Worm (Caenorhabditis elegans) whole organism, L1 larva: Measurements from ENCODE around the gene F09G2.1.

Source experiments
- C34B4.2 ChIP-seq: sonication (generic microtip); optimal IDR thresholded peaks from 2 replicates; lab custom pipeline; 2017; ENCODE audit warnings: mild to moderate bottlenecking, missing genetic modification characterization, missing compliant biosample characterization
- Y116A8C.19 ChIP-seq: sonication (generic microtip); optimal IDR thresholded peaks from 2 replicates; lab custom pipeline; 2016; ENCODE audit warnings: missing compliant biosample characterization, missing genetic modification characterization, borderline replicate concordance
- aha-1 ChIP-seq: fragments of 150-350 bp; optimal IDR thresholded peaks from 2 replicates; lab custom pipeline; 2014; ENCODE audit warnings: missing biosample characterization, missing genetic modification characterization
- alr-1 ChIP-seq: fragments of 200-800 bp; sonication (Bioruptor generic); optimal IDR thresholded peaks from 2 replicates; lab custom pipeline; 2018; ENCODE audit warnings: borderline replicate concordance, mild to moderate bottlenecking, missing genetic modification characterization, missing compliant biosample characterization
- ama-1 ChIP-seq: fragments of 150-350 bp; optimal IDR thresholded peaks from 2 replicates; lab custom pipeline; 2014
- blmp-1 ChIP-seq: fragments of 150-350 bp; optimal IDR thresholded peaks from 2 replicates; lab custom pipeline; 2014; ENCODE audit warnings: missing biosample characterization, missing genetic modification characterization
- ceh-8 ChIP-seq: fragments of 200-800 bp; sonication (Bioruptor generic); optimal IDR thresholded peaks from 2 replicates; lab custom pipeline; 2018; ENCODE audit warnings: mild to moderate bottlenecking, missing genetic modification characterization, moderate library complexity, missing compliant biosample characterization
- ceh-88 ChIP-seq: fragments of 200-800 bp; sonication (Bioruptor generic); IDR thresholded peaks from 2 replicates; pipeline ENCODE4 v1.3.6; 2022; ENCODE audit warnings: missing genetic modification characterization, missing compliant biosample characterization
- ces-1 ChIP-seq: fragments of 150-350 bp; optimal IDR thresholded peaks from 2 replicates; lab custom pipeline; 2014; ENCODE audit warnings: missing biosample characterization, missing genetic modification reagents, missing genetic modification characterization
- efl-3 ChIP-seq: fragments of 200-800 bp; sonication (Bioruptor generic); optimal IDR thresholded peaks from 2 replicates; lab custom pipeline; 2018; ENCODE audit warnings: mild to moderate bottlenecking, missing genetic modification characterization, missing compliant biosample characterization
- elt-2 ChIP-seq: sonication (generic microtip); optimal IDR thresholded peaks from 2 replicates; lab custom pipeline; 2016; ENCODE audit warnings: missing genetic modification characterization, mild to moderate bottlenecking, inconsistent platforms, missing compliant biosample characterization, missing genetic modification reagents
- elt-3 ChIP-seq, 6 experiments: fragments of 150-350 bp in 1 of 6; sonication (generic microtip); optimal IDR thresholded peaks; 2 replicates each; lab custom pipeline; 2017 to 2018; ENCODE audit warnings: missing biosample characterization in 6 of 6, missing genetic modification characterization in 6 of 6, inconsistent platforms in 1 of 6
- ets-5 ChIP-seq: fragments of 200-800 bp; sonication (Bioruptor generic); IDR thresholded peaks from 2 replicates; pipeline ENCODE4 v1.3.6; 2022; ENCODE audit warnings: missing genetic modification characterization, missing compliant biosample characterization
- fkh-10 ChIP-seq: sonication (generic microtip); optimal IDR thresholded peaks from 2 replicates; lab custom pipeline; 2017; ENCODE audit warnings: missing biosample characterization, missing genetic modification reagents, missing genetic modification characterization
- fkh-4 ChIP-seq: sonication (generic microtip); optimal IDR thresholded peaks from 2 replicates; lab custom pipeline; 2016; ENCODE audit warnings: missing compliant biosample characterization, missing genetic modification characterization, borderline replicate concordance
- fkh-8 ChIP-seq: sonication (generic microtip); optimal IDR thresholded peaks from 2 replicates; lab custom pipeline; 2016; ENCODE audit warnings: mild to moderate bottlenecking, missing genetic modification characterization, missing compliant biosample characterization
- hlh-4 ChIP-seq: sonication (generic microtip); optimal IDR thresholded peaks from 2 replicates; lab custom pipeline; 2016; ENCODE audit warnings: mild to moderate bottlenecking, missing genetic modification characterization, missing compliant biosample characterization
- hpl-2 ChIP-seq: fragments of 150-350 bp; optimal IDR thresholded peaks from 2 replicates; lab custom pipeline; 2014; ENCODE audit warnings: missing biosample characterization, missing genetic modification reagents, missing genetic modification characterization
- lin-15B ChIP-seq: fragments of 150-350 bp; sonication (generic microtip); optimal IDR thresholded peaks from 3 replicates; lab custom pipeline; 2014; ENCODE audit warnings: missing biosample characterization, missing genetic modification characterization
- lir-3 ChIP-seq: sonication (generic microtip); optimal IDR thresholded peaks from 2 replicates; lab custom pipeline; 2016; ENCODE audit warnings: mild to moderate bottlenecking, missing genetic modification characterization, moderate library complexity, missing compliant biosample characterization; ENCODE audit not compliant: poor library complexity
- lsy-2 ChIP-seq, 2 experiments: fragments of 150-350 bp; optimal IDR thresholded peaks; 2 replicates each; lab custom pipeline; 2014; ENCODE audit warnings: missing biosample characterization in 2 of 2, missing genetic modification characterization in 2 of 2
- mdl-1 ChIP-seq, 2 experiments: fragments of 150-350 bp; optimal IDR thresholded peaks; 2 replicates each; lab custom pipeline; 2014 to 2017; ENCODE audit warnings: missing biosample characterization in 2 of 2, missing genetic modification characterization in 2 of 2, inconsistent platforms in 1 of 2
- nhr-11 ChIP-seq: fragments of 150-350 bp; optimal IDR thresholded peaks from 2 replicates; lab custom pipeline; 2014; ENCODE audit warnings: missing biosample characterization, missing genetic modification characterization
- nhr-12 ChIP-seq: sonication (generic microtip); optimal IDR thresholded peaks from 2 replicates; lab custom pipeline; 2017; ENCODE audit warnings: missing biosample characterization, missing genetic modification characterization
- nhr-76 ChIP-seq: sonication (generic microtip); optimal IDR thresholded peaks from 2 replicates; lab custom pipeline; 2017; ENCODE audit warnings: missing biosample characterization, missing genetic modification characterization
- nhr-85 ChIP-seq: sonication (generic microtip); peaks from one replicate; lab custom pipeline; 2016; ENCODE audit warnings: missing genetic modification characterization, inconsistent platforms, missing compliant biosample characterization
- nhr-90 ChIP-seq: sonication (generic microtip); optimal IDR thresholded peaks from 2 replicates; lab custom pipeline; 2016; ENCODE audit warnings: mild to moderate bottlenecking, missing genetic modification characterization, missing compliant biosample characterization; ENCODE audit not compliant: poor library complexity
- pqm-1 ChIP-seq: sonication (generic microtip); optimal IDR thresholded peaks from 3 replicates; lab custom pipeline; 2017; ENCODE audit warnings: missing biosample characterization, missing genetic modification characterization
- rnt-1 ChIP-seq: sonication (generic microtip); optimal IDR thresholded peaks from 2 replicates; lab custom pipeline; 2016; ENCODE audit warnings: mild to moderate bottlenecking, missing genetic modification characterization, moderate library complexity, missing compliant biosample characterization
- snu-23 ChIP-seq: sonication (generic microtip); optimal IDR thresholded peaks from 2 replicates; lab custom pipeline; 2016; ENCODE audit warnings: missing genetic modification characterization, missing compliant biosample characterization
- sptf-1 ChIP-seq: fragments of 150-350 bp; optimal IDR thresholded peaks from 2 replicates; lab custom pipeline; 2014; ENCODE audit warnings: missing biosample characterization, missing genetic modification characterization
- tbx-2 ChIP-seq: sonication (generic microtip); optimal IDR thresholded peaks from 2 replicates; lab custom pipeline; 2016; ENCODE audit warnings: missing genetic modification characterization, missing compliant biosample characterization
- vab-15 ChIP-seq: sonication (generic microtip); optimal IDR thresholded peaks from 2 replicates; lab custom pipeline; 2017; ENCODE audit warnings: missing genotype, mild to moderate bottlenecking, missing genetic modification characterization, missing compliant biosample characterization
- zip-4 ChIP-seq: fragments of 200-800 bp; sonication (Bioruptor generic); optimal IDR thresholded peaks from 2 replicates; lab custom pipeline; 2018; ENCODE audit warnings: mild to moderate bottlenecking, missing genetic modification characterization, moderate library complexity, missing compliant biosample characterization
- ztf-11 ChIP-seq, 2 experiments: sonication (generic microtip); optimal IDR thresholded peaks; 2 replicates each; lab custom pipeline; 2016 to 2017; ENCODE audit warnings: missing genetic modification characterization in 2 of 2, missing biosample characterization in 1 of 2, missing compliant biosample characterization in 1 of 2

The F09G2.1 gene

DNA sequence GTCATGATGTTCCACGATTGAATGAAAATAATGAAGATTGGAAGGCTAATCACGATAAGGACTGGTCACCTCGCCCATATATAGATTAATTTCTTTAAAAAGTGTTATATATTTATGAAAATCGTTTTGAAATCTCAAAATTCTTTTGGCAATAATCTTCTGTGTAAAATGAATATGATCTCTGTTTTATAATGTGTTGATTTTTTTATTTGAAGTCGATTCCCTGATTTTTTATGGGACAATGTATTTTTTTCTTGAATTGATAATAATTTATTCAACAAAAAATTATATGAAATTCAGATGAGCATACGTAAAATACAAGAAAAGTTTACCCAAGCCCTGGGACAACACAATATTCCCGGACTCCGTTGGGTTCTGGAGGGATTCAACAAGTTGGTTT, 39.4 kb downstream of the F09G2.1 start, which contains the start of gene C05C8.1:
TSS of gene C05C8.1 (plus strand) at position 301 of the 400 bp plus-strand sequence.
- TF ChIP-seq lin-15B (tag; lab: Kevin White, UChicago) (no peak), elt-2 (tag; lab: Kevin White, UChicago) (no peak), pqm-1 (no peak), ceh-8 (GFP tag; lab: Kevin White, UChicago) (no peak), ama-1 (lab: Kevin White, UChicago) (no peak), efl-3 (GFP tag; lab: Kevin White, UChicago) (no peak), tbx-2 (tag; lab: Kevin White, UChicago) (no peak), hlh-4 (no peak), zip-4 (GFP tag; lab: Kevin White, UChicago) (no peak), hpl-2 (GFP tag; lab: Kevin White, UChicago) (no peak), rnt-1 (tag; lab: Kevin White, UChicago) (no peak), ets-5 (GFP tag; lab: Robert Waterston, UW) (no peak), nhr-90 (tag; lab: Kevin White, UChicago) (no peak), lir-3 (tag; lab: Kevin White, UChicago) (no peak), sptf-1 (tag; lab: Kevin White, UChicago) (no peak), ceh-88 (GFP tag; lab: Robert Waterston, UW) (no peak), ztf-11 (tag; optimal IDR thresholded peaks at IDR 0.05; lab: Kevin White, UChicago) (no peak), nhr-11 (tag; lab: Kevin White, UChicago) (no peak), aha-1 (tag; lab: Kevin White, UChicago) (no peak), fkh-4 (tag; lab: Kevin White, UChicago) (no peak)
- TF ChIP-seq, all 84 proteins: peak for 0

DNA sequence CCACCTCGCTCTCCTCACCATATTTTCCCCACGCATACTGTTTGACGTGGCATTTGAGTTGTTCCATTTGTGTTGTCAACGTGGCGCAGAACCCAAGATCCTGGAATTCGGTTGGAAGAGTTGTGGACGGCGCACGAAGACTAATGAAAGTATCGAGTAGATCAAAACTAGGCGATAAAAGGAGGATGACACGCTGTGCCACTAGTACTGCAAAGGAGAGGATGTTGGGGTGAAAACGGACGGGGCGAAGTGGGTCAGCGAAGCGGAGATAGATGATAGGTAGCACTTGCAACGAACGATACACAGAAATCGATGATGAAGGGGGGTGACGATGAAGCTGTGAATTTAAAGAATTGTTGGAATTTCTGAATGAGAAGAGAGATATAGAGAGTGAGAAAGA, 46.9 kb downstream of the F09G2.1 start, which contains the start of gene C05C8.7:
TSS of gene C05C8.7 (minus strand) at position 100 of the 400 bp plus-strand sequence.
- TF ChIP-seq ama-1 (lab: Kevin White, UChicago) (no peak), blmp-1 (peak; percentile 92)

DNA sequence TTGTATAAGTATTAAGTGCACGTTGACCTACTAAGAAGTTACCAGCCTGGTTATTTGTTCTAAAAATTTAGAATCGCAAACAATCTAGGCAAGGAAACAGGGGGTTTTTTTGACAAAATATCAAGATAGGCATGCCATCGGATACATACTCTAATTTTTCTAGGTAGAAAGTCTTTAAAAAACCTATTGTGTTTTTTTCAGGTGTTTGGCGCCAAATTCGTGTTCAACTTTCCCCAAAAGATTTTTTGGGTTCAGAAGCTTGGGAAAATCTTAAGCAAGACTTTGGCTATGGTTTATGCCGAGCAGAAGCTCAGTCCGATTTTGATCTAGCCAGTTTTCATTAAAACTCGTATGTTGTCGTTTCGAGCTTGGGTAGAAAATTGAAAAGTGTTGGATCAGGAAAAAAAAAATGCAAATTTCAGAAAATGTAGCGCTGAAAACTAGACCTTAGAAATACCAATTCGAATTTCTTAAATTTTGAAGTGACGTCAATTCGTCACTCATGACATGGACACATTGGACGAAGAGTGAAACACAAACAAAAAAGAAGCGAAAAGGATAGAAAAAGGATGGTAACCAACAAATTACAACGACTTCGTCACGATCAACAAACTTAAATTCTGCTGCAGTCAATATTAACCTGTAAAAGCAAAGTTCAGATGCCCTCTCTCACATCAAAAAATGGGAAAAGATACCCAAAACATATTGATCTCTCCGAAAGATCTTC, 48.4 kb downstream of the F09G2.1 start:
- TF ChIP-seq nhr-85 (peak; percentile 58), alr-1 (no peak), fkh-8 (tag; lab: Kevin White, UChicago) (no peak), elt-3 (tag; optimal IDR thresholded peaks at IDR 0.05; lab: Kevin White, UChicago) (peak in 1 of 6 experiments; percentile 48)

DNA sequence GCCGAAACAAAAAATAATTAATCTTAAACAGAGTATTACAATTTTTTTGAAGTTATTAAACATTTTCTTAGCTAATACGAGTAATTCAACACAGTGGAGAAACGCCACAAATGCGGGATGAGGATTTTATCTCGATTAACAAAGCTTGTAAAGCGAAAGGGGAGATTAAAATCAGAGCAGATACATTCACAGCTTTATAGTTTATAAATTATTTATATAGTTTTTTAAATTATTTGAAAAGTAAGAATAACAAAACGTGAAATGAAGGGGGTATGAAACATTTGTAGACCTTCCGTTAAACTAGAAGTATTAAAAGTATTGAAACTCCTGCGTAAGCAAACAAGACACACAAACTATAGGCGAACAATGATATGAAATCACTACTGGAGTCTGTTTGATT, 55.1 kb downstream of the F09G2.1 start, which contains the start of gene C05C8.8:
TSS of gene C05C8.8 (minus strand) at position 101 of the 400 bp plus-strand sequence.
- TF ChIP-seq lsy-2 (tag; optimal IDR thresholded peaks at IDR 0.05; lab: Kevin White, UChicago) (no peak), aha-1 (tag; lab: Kevin White, UChicago) (no peak), C34B4.2 (tag; lab: Kevin White, UChicago) (no peak), tbx-2 (tag; lab: Kevin White, UChicago) (no peak), elt-3 (tag; optimal IDR thresholded peaks at IDR 0.05; lab: Kevin White, UChicago) (no peak), mdl-1 (tag; optimal IDR thresholded peaks at IDR 0.05; lab: Kevin White, UChicago) (no peak), fkh-10 (GFP tag; lab: Kevin White, UChicago) (no peak), nhr-76 (no peak), snu-23 (no peak), nhr-90 (tag; lab: Kevin White, UChicago) (no peak), Y116A8C.19 (no peak), ceh-8 (GFP tag; lab: Kevin White, UChicago) (no peak), ces-1 (no peak), vab-15 (no peak), nhr-12 (tag; lab: Kevin White, UChicago) (no peak), fkh-4 (tag; lab: Kevin White, UChicago) (no peak)
